Fruit fly (Drosophila melanogaster): ENCODE data around the gene Sid.

dm6 chr3R:28628696-28629095, 41.8 kb upstream of the Sid start:
- no peak for TF ChIP-seq Bteb2 (GFP tag; optimal IDR thresholded peaks at IDR 0.05)
- TF ChIP-seq Dek (tag; optimal IDR thresholded peaks at IDR 0.05), result no peak
- no peak for TF ChIP-seq Dfd (GFP tag; optimal IDR thresholded peaks at IDR 0.05)
- no peak for TF ChIP-seq croc (GFP tag; conservative IDR thresholded peaks at IDR 0.05)
- no peak for TF ChIP-seq ase (GFP tag; IDR thresholded peaks at IDR 0.05)
- TF ChIP-seq nmo (GFP tag; optimal IDR thresholded peaks at IDR 0.05), result no peak
- no peak for TF ChIP-seq Hsf (GFP tag; optimal IDR thresholded peaks at IDR 0.05)
- TF ChIP-seq ATbp (GFP tag; optimal IDR thresholded peaks at IDR 0.05), result peak; percentile 5
- no peak for TF ChIP-seq CG13123 (GFP tag; optimal IDR thresholded peaks at IDR 0.05)
